Fruit fly (Drosophila melanogaster): ENCODE results near the gene CG13040.

CG13040 gene

dm6 chr3L:16291678-16292077 is 34.9 kb downstream of the CG13040 start:
- TF ChIP-seq CG4496 (GFP tag; IDR thresholded peaks at IDR 0.05) (peak; percentile 13; the same call in 1 of the 3 replicates), Ets98B (GFP tag; IDR thresholded peaks at IDR 0.05) (peak; percentile 48), CG8159 (tag; optimal IDR thresholded peaks at IDR 0.05) (no peak), D1 (tag; optimal IDR thresholded peaks at IDR 0.05) (no peak), fd96Ca (GFP tag; IDR thresholded peaks at IDR 0.05) (peak; percentile 19; the same call in 1 of the 3 replicates)

dm6 chr3L:16290850-16291249 is 35.7 kb downstream of the CG13040 start, which contains the start of gene CG13045:
Gene CG13045 (minus strand): TSS chr3L:16290950.
- TF ChIP-seq rn (GFP tag; IDR thresholded peaks at IDR 0.05) (no peak), CG14655 (GFP tag; optimal IDR thresholded peaks at IDR 0.05) (no peak), CG9948 (tag; optimal IDR thresholded peaks at IDR 0.05) (no peak)

DNA sequence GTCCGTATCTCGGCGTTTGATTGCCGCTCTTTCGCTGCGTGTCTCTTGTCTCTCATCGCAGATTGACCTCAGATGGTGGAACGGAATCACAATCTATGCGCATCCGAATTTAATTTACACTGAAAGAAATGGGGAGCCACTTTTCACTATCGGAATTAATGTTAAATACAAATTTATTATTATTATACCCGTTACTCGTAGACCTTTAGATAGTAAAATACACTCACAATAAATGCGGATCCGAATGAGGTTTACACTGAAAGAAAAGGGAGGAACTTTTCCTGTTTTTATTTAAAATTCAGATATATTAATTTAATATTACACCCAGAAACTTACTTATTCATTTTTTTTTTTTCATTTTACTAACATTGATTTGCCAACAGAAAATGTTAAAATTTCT is 37.5 kb downstream of the CG13040 start:
- TF ChIP-seq CG14655 (GFP tag; optimal IDR thresholded peaks at IDR 0.05) (peak; percentile 52), CG32121 (GFP tag; IDR thresholded peaks at IDR 0.05) (no peak), Pif1B (GFP tag; optimal IDR thresholded peaks at IDR 0.05) (no peak), fd96Ca (GFP tag; IDR thresholded peaks at IDR 0.05) (no peak), CG13204 (GFP tag; optimal IDR thresholded peaks at IDR 0.05) (no peak), D1 (tag; optimal IDR thresholded peaks at IDR 0.05) (no peak), CG8159 (tag; optimal IDR thresholded peaks at IDR 0.05) (peak; percentile 10), CG10348 (GFP tag; IDR thresholded peaks at IDR 0.05) (no peak), EcR (GFP tag; optimal IDR thresholded peaks at IDR 0.05) (no peak), CG17806 (tag; optimal IDR thresholded peaks at IDR 0.05) (peak; percentile 22), Snoo (tag; optimal IDR thresholded peaks at IDR 0.05) (no peak), Pif1A (GFP tag; optimal IDR thresholded peaks at IDR 0.05) (peak; percentile 25), CG8301 (tag; optimal IDR thresholded peaks at IDR 0.05) (no peak), CG34367 (tag; optimal IDR thresholded peaks at IDR 0.05) (peak; percentile 3), CG9948 (tag; optimal IDR thresholded peaks at IDR 0.05) (peak; percentile 32), gl (tag; optimal IDR thresholded peaks at IDR 0.05) (no peak), rn (GFP tag; IDR thresholded peaks at IDR 0.05) (no peak), CG4496 (GFP tag; IDR thresholded peaks at IDR 0.05) (no peak), Ets98B (GFP tag; IDR thresholded peaks at IDR 0.05) (no peak), CG15710 (tag; optimal IDR thresholded peaks at IDR 0.05) (peak; percentile 5), CG12605 (GFP tag; IDR thresholded peaks at IDR 0.05) (no peak)

- no peak for TF ChIP-seq gl (tag; optimal IDR thresholded peaks at IDR 0.05)
- no peak for TF ChIP-seq CG32121 (GFP tag; IDR thresholded peaks at IDR 0.05)
- TF ChIP-seq fd96Ca (GFP tag; IDR thresholded peaks at IDR 0.05) = no peak
- TF ChIP-seq CG14655 (GFP tag; optimal IDR thresholded peaks at IDR 0.05) = no peak
- no peak for TF ChIP-seq rn (GFP tag; IDR thresholded peaks at IDR 0.05)
- no peak for TF ChIP-seq CG12605 (GFP tag; IDR thresholded peaks at IDR 0.05)
Measured at dm6 chr3L:16288322-16288721, 38.2 kb downstream of the CG13040 start, which contains the start of gene CG13046. Gene CG13046 (minus strand): TSS chr3L:16288422.

- TF ChIP-seq Snoo (tag; optimal IDR thresholded peaks at IDR 0.05) = peak; percentile 7
- no peak for TF ChIP-seq rn (GFP tag; IDR thresholded peaks at IDR 0.05)
- peak; percentile 27 for TF ChIP-seq CG14655 (GFP tag; optimal IDR thresholded peaks at IDR 0.05)
- peak; percentile 53 for TF ChIP-seq gl (tag; optimal IDR thresholded peaks at IDR 0.05)
- peak; percentile 70 for TF ChIP-seq CG9948 (tag; optimal IDR thresholded peaks at IDR 0.05)
- peak; percentile 67 for TF ChIP-seq CG34367 (tag; optimal IDR thresholded peaks at IDR 0.05)
- peak; percentile 86 for TF ChIP-seq CG15710 (tag; optimal IDR thresholded peaks at IDR 0.05)
- TF ChIP-seq CG32121 (GFP tag; IDR thresholded peaks at IDR 0.05) = no peak
- TF ChIP-seq CG8301 (tag; optimal IDR thresholded peaks at IDR 0.05) = no peak
- TF ChIP-seq Pif1B (GFP tag; optimal IDR thresholded peaks at IDR 0.05) = peak; percentile 56
- peak; percentile 65 for TF ChIP-seq Pif1A (GFP tag; optimal IDR thresholded peaks at IDR 0.05)
- TF ChIP-seq D1 (tag; optimal IDR thresholded peaks at IDR 0.05) = peak; percentile 62
- TF ChIP-seq CG8159 (tag; optimal IDR thresholded peaks at IDR 0.05) = peak; percentile 89
- no peak for TF ChIP-seq CG12605 (GFP tag; IDR thresholded peaks at IDR 0.05)
- TF ChIP-seq CG17806 (tag; optimal IDR thresholded peaks at IDR 0.05) = peak; percentile 76
- TF ChIP-seq fd96Ca (GFP tag; IDR thresholded peaks at IDR 0.05) = no peak
- TF ChIP-seq CG13204 (GFP tag; optimal IDR thresholded peaks at IDR 0.05) = peak; percentile 33
- no peak for TF ChIP-seq CG10348 (GFP tag; IDR thresholded peaks at IDR 0.05)
- TF ChIP-seq CG4496 (GFP tag; IDR thresholded peaks at IDR 0.05) = no peak
- no peak for TF ChIP-seq Ets98B (GFP tag; IDR thresholded peaks at IDR 0.05)
- TF ChIP-seq EcR (GFP tag; optimal IDR thresholded peaks at IDR 0.05) = peak; percentile 87
Measured at dm6 chr3L:16286258-16286657, 40.3 kb downstream of the CG13040 start.

DNA sequence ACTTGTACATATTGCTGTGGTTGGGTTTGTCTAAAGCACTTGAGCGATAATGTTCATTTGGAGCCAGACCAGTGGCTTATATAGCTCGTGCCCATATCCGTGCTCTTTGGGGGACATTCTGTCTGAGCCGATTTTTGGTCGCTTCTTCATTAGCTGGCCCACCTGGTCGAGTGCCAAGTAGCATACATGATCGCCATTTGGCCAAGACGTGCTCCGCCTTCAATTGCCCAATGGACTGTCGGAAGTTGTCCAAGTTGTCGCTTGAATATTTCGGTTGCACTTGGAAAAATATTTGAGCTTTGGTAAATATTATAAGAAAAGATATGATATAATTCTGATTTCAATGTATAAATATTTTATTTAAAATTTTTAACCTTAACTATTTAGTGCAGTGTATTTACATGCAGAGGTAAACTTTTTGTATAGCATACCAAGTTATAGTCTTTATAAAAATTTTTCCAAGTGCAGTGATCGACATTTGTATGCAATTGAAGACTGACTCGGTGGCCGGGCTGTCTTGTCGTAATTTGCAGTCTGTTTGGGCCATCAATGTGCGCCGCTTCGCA is 41.1 kb downstream of the CG13040 start, which contains the start of gene CG13047:
CG13047 (minus strand) TSS at position 51 of the 566 bp plus-strand sequence.
- TF ChIP-seq CG13204 (GFP tag; optimal IDR thresholded peaks at IDR 0.05) (no peak), Pif1A (GFP tag; optimal IDR thresholded peaks at IDR 0.05) (no peak), EcR (GFP tag; optimal IDR thresholded peaks at IDR 0.05) (no peak), D1 (tag; optimal IDR thresholded peaks at IDR 0.05) (no peak), CG34367 (tag; optimal IDR thresholded peaks at IDR 0.05) (peak; percentile 1), CG8301 (tag; optimal IDR thresholded peaks at IDR 0.05) (no peak), CG17806 (tag; optimal IDR thresholded peaks at IDR 0.05) (peak; percentile 33), CG4496 (GFP tag; IDR thresholded peaks at IDR 0.05) (0 out of 3 replicates have a peak, but pooled peaks have one; percentile 17), CG10348 (GFP tag; IDR thresholded peaks at IDR 0.05) (no peak), CG12605 (GFP tag; IDR thresholded peaks at IDR 0.05) (no peak), CG14655 (GFP tag; optimal IDR thresholded peaks at IDR 0.05) (peak; percentile 17), gl (tag; optimal IDR thresholded peaks at IDR 0.05) (no peak), CG15710 (tag; optimal IDR thresholded peaks at IDR 0.05) (peak; percentile 29), fd96Ca (GFP tag; IDR thresholded peaks at IDR 0.05) (no peak), Pif1B (GFP tag; optimal IDR thresholded peaks at IDR 0.05) (no peak), CG32121 (GFP tag; IDR thresholded peaks at IDR 0.05) (no peak), CG8159 (tag; optimal IDR thresholded peaks at IDR 0.05) (peak; percentile 55), Ets98B (GFP tag; IDR thresholded peaks at IDR 0.05) (no peak), rn (GFP tag; IDR thresholded peaks at IDR 0.05) (no peak), CG9948 (tag; optimal IDR thresholded peaks at IDR 0.05) (peak; percentile 52), Snoo (tag; optimal IDR thresholded peaks at IDR 0.05) (no peak)

Data from whole organism, pupa.